Fruit fly (Drosophila melanogaster): ENCODE results near the gene CG42681.

Gene CG42681

DNA sequence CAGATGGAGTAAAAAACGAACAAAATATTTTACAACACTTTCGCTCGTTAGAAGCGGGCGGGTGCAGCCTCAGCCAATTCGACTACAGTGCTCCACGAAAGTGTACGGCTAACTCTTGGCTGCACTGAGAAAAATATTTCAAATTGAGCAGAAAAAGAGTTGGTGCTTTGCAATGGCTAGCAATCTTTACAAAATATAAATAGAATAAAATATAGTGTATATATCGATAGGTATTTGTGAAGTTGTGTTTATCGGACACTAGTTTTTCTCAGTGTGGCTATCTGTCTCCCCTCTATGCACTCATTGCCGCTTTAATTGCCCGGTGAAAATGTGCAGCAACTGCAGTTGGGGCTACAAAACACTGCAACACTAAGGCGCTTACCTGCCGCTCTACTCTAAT is 42.7 kb upstream of the CG42681 start (continued):
- TF ChIP-seq lola (GFP tag; optimal IDR thresholded peaks at IDR 0.05) (peak in 1 of 3 experiments; percentile 67), CG15479 (GFP tag; optimal IDR thresholded peaks at IDR 0.05) (no peak), CG13287 (GFP tag; IDR thresholded peaks at IDR 0.05; ENCODE audit: partially characterized antibody) (no peak), Camta (GFP tag; optimal IDR thresholded peaks at IDR 0.05) (no peak), CG14667 (GFP tag; IDR thresholded peaks at IDR 0.05) (no peak), cato (GFP tag; optimal IDR thresholded peaks at IDR 0.05; ENCODE audit: borderline replicate concordance) (no peak), CG14710 (tag; optimal IDR thresholded peaks at IDR 0.05) (no peak), CG10654 (GFP tag; optimal IDR thresholded peaks at IDR 0.05) (no peak), CG6854 (GFP tag; optimal IDR thresholded peaks at IDR 0.05) (no peak), dan (GFP tag; IDR thresholded peaks at IDR 0.05) (no peak), HLH4C (GFP tag; IDR thresholded peaks at IDR 0.05; ENCODE audit: partially characterized antibody) (no peak), Gug (GFP tag; IDR thresholded peaks at IDR 0.05) (no peak), CG4854 (GFP tag; optimal IDR thresholded peaks at IDR 0.05) (peak; percentile 44), twi (tag; optimal IDR thresholded peaks at IDR 0.05) (peak; percentile 33), CG9876 (GFP tag; optimal IDR thresholded peaks at IDR 0.05) (no peak), CG33213 (GFP tag; optimal IDR thresholded peaks at IDR 0.05) (no peak), CG10565 (GFP tag; optimal IDR thresholded peaks at IDR 0.05) (no peak), ab (GFP tag; optimal IDR thresholded peaks at IDR 0.05) (no peak), CG34422 (GFP tag; IDR thresholded peaks at IDR 0.05) (no peak), Nf-YC (tag; optimal IDR thresholded peaks at IDR 0.05) (no peak), CkIIα-i1 (GFP tag; IDR thresholded peaks at IDR 0.05) (no peak), Med (GFP tag) (peak; percentile 84), CG13775 (GFP tag; optimal IDR thresholded peaks at IDR 0.05) (peak; percentile 46), ash1 (GFP tag; optimal IDR thresholded peaks at IDR 0.05) (no peak), CG17186 (GFP tag; optimal IDR thresholded peaks at IDR 0.05) (no peak), sob (GFP tag; IDR thresholded peaks at IDR 0.05) (peak; percentile 40; the same call in 1 of the 2 replicates), CG4404 (GFP tag; IDR thresholded peaks at IDR 0.05) (no peak), CG12071 (GFP tag; optimal IDR thresholded peaks at IDR 0.05) (no peak), rib (GFP tag; IDR thresholded peaks at IDR 0.05) (no peak), stc (GFP tag; IDR thresholded peaks at IDR 0.05) (no peak), salm (tag; optimal IDR thresholded peaks at IDR 0.05) (peak; percentile 52), pros (GFP tag; optimal IDR thresholded peaks at IDR 0.05) (no peak)

DNA sequence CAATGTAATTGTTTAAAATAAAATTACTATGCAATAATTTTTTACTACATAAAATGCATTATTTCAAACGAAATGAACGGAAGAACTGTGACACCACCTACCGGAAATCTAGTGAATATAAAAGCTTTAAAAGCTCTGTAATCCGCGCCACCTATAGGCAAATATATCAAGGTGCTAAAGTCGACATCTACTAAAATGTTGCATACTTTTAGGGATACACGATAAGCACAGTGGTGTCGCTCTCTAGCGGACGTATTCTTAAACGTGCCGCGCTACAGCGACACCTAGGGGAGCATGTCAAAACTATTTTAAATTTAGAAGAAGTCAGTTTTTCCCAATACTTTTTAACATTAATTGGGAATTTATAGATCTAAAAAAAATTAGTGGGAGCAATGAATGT is 38.0 kb upstream of the CG42681 start:
- peak; percentile 69 for TF ChIP-seq mam (GFP tag; optimal IDR thresholded peaks at IDR 0.05)
- TF ChIP-seq Hr39 (optimal IDR thresholded peaks at IDR 0.05) = no peak
- peak in 1 of 2 experiments; percentile 84 for TF ChIP-seq prd (optimal IDR thresholded peaks at IDR 0.05)
- TF ChIP-seq prd (GFP tag; IDR thresholded peaks at IDR 0.05) = peak; percentile 84
- TF ChIP-seq dati (GFP tag; IDR thresholded peaks at IDR 0.05) = no peak
- TF ChIP-seq exex (tag; optimal IDR thresholded peaks at IDR 0.05) = no peak
- TF ChIP-seq gem (tag; optimal IDR thresholded peaks at IDR 0.05) = peak; percentile 69
- peak; percentile 58 for TF ChIP-seq Bteb2 (GFP tag; optimal IDR thresholded peaks at IDR 0.05)
- peak; percentile 66 for TF ChIP-seq CG2120 (GFP tag; optimal IDR thresholded peaks at IDR 0.05)
- peak; percentile 57 for TF ChIP-seq CG5953 (GFP tag; IDR thresholded peaks at IDR 0.05)
- TF ChIP-seq vvl (GFP tag; IDR thresholded peaks at IDR 0.05) = peak; percentile 85
- peak; percentile 65 for TF ChIP-seq ems (GFP tag; optimal IDR thresholded peaks at IDR 0.05)
- TF ChIP-seq CG7987 (GFP tag; optimal IDR thresholded peaks at IDR 0.05) = peak; percentile 89
- TF ChIP-seq ro (GFP tag; IDR thresholded peaks at IDR 0.05) = no peak; the same call in none of the 2 replicates
- TF ChIP-seq dpn (GFP tag; optimal IDR thresholded peaks at IDR 0.05) = peak; percentile 74 to 87
- peak; percentile 87 for TF ChIP-seq MTF-1 (GFP tag; optimal IDR thresholded peaks at IDR 0.05; ENCODE audit: borderline replicate concordance)
- no peak for TF ChIP-seq Doc3 (GFP tag; IDR thresholded peaks at IDR 0.05; ENCODE audit: partially characterized antibody)
- TF ChIP-seq so (GFP tag; IDR thresholded peaks at IDR 0.05) = peak; percentile 35; the same call in 1 of the 3 replicates
- TF ChIP-seq MBD-R2 (GFP tag; IDR thresholded peaks at IDR 0.05) = peak; percentile 50; the same call in 1 of the 2 replicates
- peak; percentile 57 for TF ChIP-seq CG14667 (GFP tag; IDR thresholded peaks at IDR 0.05)
- peak; percentile 42; the same call in 1 of the 2 replicates for TF ChIP-seq Nf-YA (GFP tag; IDR thresholded peaks at IDR 0.05)
- TF ChIP-seq CG11093 (GFP tag; IDR thresholded peaks at IDR 0.05) = peak; percentile 33; the same call in 1 of the 3 replicates

All from whole organism, embryonic.